Worm (Caenorhabditis elegans): ENCODE measurements around the gene cyp-13A3.

DNA sequence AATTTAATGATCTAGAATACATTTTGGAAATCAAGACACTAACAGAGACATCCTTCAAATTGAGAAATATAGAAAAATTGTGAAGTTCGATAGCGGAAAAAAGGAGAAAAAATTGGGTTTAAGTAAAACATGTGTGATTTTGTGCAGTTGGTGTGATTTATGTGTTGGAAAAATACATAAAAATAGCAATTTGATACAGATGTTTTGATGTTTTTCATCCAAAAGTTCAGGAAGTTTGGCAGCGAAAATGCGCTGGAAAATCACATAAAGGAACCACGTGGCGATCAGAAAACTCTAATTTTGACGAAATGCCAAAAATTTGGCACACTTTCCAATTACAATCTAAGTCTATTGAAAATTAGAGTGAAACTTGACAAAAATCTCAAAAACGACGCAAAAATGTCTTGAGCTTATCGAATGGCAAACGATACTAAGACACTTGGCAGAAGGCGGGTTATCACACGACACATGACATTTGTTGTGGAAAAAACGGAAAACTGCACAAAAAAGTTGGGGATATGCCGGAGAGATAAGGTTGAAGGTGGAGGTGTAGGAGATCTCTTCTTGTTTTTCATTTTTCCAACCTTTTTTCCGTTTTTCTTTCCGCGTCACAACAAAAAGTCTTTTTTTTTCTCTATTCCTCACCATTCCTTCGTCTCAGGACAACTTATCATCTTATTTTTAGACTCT lies 19.1 kb downstream of the cyp-13A3 start, which contains the start of gene ZK1321.4:
- no peak for TF ChIP-seq ama-1 (optimal IDR thresholded peaks at IDR 0.05)
- no peak for TF ChIP-seq pat-9 (tag; optimal IDR thresholded peaks at IDR 0.05)
- TF ChIP-seq ceh-14 (tag; optimal IDR thresholded peaks at IDR 0.05): no peak
- TF ChIP-seq ceh-2 (tag; optimal IDR thresholded peaks at IDR 0.05): no peak
- TF ChIP-seq che-1 (tag; optimal IDR thresholded peaks at IDR 0.05): no peak
- TF ChIP-seq fkh-6 (tag; optimal IDR thresholded peaks at IDR 0.05): no peak
